Worm (Caenorhabditis elegans) whole organism, mixed stage, embryonic: ENCODE results near the gene M01F1.4.

Experiments used
- M03D4.4 ChIP-seq: sonication (generic microtip); optimal IDR thresholded peaks from 2 replicates; lab custom pipeline; 2017; ENCODE audit warnings: mild to moderate bottlenecking, missing genetic modification characterization, missing compliant biosample characterization
- bed-3 ChIP-seq: fragments of 200-800 bp; sonication (Bioruptor generic); optimal IDR thresholded peaks from 3 replicates; lab custom pipeline; 2018; ENCODE audit warnings: mild to moderate bottlenecking, missing genetic modification characterization, moderate library complexity, missing compliant biosample characterization
- blmp-1 ChIP-seq: fragments of 150-350 bp; optimal IDR thresholded peaks from 2 replicates; lab custom pipeline; 2014; ENCODE audit warnings: missing biosample characterization, missing genetic modification characterization
- ceh-39 ChIP-seq: fragments of 150-350 bp; optimal IDR thresholded peaks from 2 replicates; lab custom pipeline; 2014; ENCODE audit warnings: missing biosample characterization, missing genetic modification characterization
- ceh-43 ChIP-seq: fragments of 200-800 bp; sonication (Bioruptor generic); optimal IDR thresholded peaks from 2 replicates; lab custom pipeline; 2018; ENCODE audit warnings: mild to moderate bottlenecking, missing genetic modification characterization, moderate library complexity, missing compliant biosample characterization
- ces-1 ChIP-seq: fragments of 150-350 bp; optimal IDR thresholded peaks from 2 replicates; lab custom pipeline; 2014; ENCODE audit warnings: missing biosample characterization, missing genetic modification reagents, missing genetic modification characterization
- cnd-1 ChIP-seq: fragments of 200-800 bp; sonication (Bioruptor generic); optimal IDR thresholded peaks from 2 replicates; lab custom pipeline; 2018; ENCODE audit warnings: mild to moderate bottlenecking, missing genetic modification characterization, missing compliant biosample characterization
- drap-1 ChIP-seq: fragments of 200-800 bp; sonication (Bioruptor generic); optimal IDR thresholded peaks from 3 replicates; lab custom pipeline; 2018; ENCODE audit warnings: mild to moderate bottlenecking, missing genetic modification characterization, missing compliant biosample characterization
- elt-1 ChIP-seq: sonication (generic microtip); optimal IDR thresholded peaks from 2 replicates; lab custom pipeline; 2017; ENCODE audit warnings: missing genetic modification characterization, mild to moderate bottlenecking, missing compliant biosample characterization, antibody characterized with exemption, moderate library complexity, borderline replicate concordance; ENCODE audit not compliant: insufficient read depth
- flh-1 ChIP-seq: fragments of 200-800 bp; sonication (Bioruptor generic); optimal IDR thresholded peaks from 2 replicates; lab custom pipeline; 2018; ENCODE audit warnings: mild to moderate bottlenecking, missing genetic modification characterization, moderate library complexity, missing compliant biosample characterization
- ham-2 ChIP-seq: fragments of 200-800 bp; sonication (Bioruptor generic); optimal IDR thresholded peaks from 2 replicates; lab custom pipeline; 2018; ENCODE audit warnings: mild to moderate bottlenecking, missing genetic modification characterization, missing compliant biosample characterization
- hlh-1 ChIP-seq: fragments of 150-350 bp; optimal IDR thresholded peaks from 2 replicates; lab custom pipeline; 2014; ENCODE audit warnings: missing biosample characterization, missing genetic modification reagents, missing genetic modification characterization
- lin-13 ChIP-seq: fragments of 150-350 bp; optimal IDR thresholded peaks from 2 replicates; lab custom pipeline; 2014; ENCODE audit warnings: missing biosample characterization, missing genetic modification characterization
- lin-32 ChIP-seq: fragments of 200-800 bp; sonication (Bioruptor generic); optimal IDR thresholded peaks from 2 replicates; lab custom pipeline; 2018; ENCODE audit warnings: mild to moderate bottlenecking, missing genetic modification characterization, missing compliant biosample characterization
- lsy-2 ChIP-seq: fragments of 150-350 bp; optimal IDR thresholded peaks from 2 replicates; lab custom pipeline; 2014; ENCODE audit warnings: missing biosample characterization, missing genetic modification characterization
- mab-5 ChIP-seq: fragments of 150-350 bp; optimal IDR thresholded peaks from 2 replicates; lab custom pipeline; 2014; ENCODE audit warnings: missing biosample characterization, missing genetic modification characterization
- mep-1 ChIP-seq: fragments of 150-350 bp; optimal IDR thresholded peaks from 2 replicates; lab custom pipeline; 2017; ENCODE audit warnings: missing biosample characterization, missing genetic modification reagents, missing genetic modification characterization, inconsistent platforms
- mls-2 ChIP-seq: sonication (generic microtip); optimal IDR thresholded peaks from 2 replicates; lab custom pipeline; 2016; ENCODE audit warnings: mild to moderate bottlenecking, missing genetic modification characterization, moderate library complexity, missing compliant biosample characterization
- nhr-12 ChIP-seq: fragments of 150-350 bp; optimal IDR thresholded peaks from 2 replicates; lab custom pipeline; 2014; ENCODE audit warnings: missing biosample characterization, missing genetic modification characterization
- nhr-2 ChIP-seq: fragments of 150-350 bp; optimal IDR thresholded peaks from 2 replicates; lab custom pipeline; 2014; ENCODE audit warnings: missing biosample characterization, missing genetic modification characterization
- nhr-237 ChIP-seq: fragments of 150-350 bp; optimal IDR thresholded peaks from 2 replicates; lab custom pipeline; 2014; ENCODE audit warnings: missing biosample characterization, missing genetic modification characterization
- nhr-28 ChIP-seq: fragments of 150-350 bp; optimal IDR thresholded peaks from 2 replicates; lab custom pipeline; 2014; ENCODE audit warnings: missing biosample characterization, missing genetic modification characterization
- nhr-76 ChIP-seq: sonication (generic microtip); optimal IDR thresholded peaks from 2 replicates; lab custom pipeline; 2017; ENCODE audit warnings: missing biosample characterization, missing genetic modification characterization
- pha-4 ChIP-seq: fragments of 150-350 bp; optimal IDR thresholded peaks from 2 replicates; lab custom pipeline; 2018; ENCODE audit warnings: missing biosample characterization, missing genetic modification reagents, missing genetic modification characterization
- snpc-4 ChIP-seq: fragments of 150-350 bp; optimal IDR thresholded peaks from 2 replicates; lab custom pipeline; 2014; ENCODE audit warnings: missing biosample characterization, missing genetic modification characterization
- sptf-1 ChIP-seq: sonication (generic microtip); optimal IDR thresholded peaks from 2 replicates; lab custom pipeline; 2017; ENCODE audit warnings: mild to moderate bottlenecking, missing genetic modification characterization, moderate library complexity, missing compliant biosample characterization
- tbx-8 ChIP-seq: fragments of 200-800 bp; sonication (Bioruptor generic); optimal IDR thresholded peaks from 2 replicates; lab custom pipeline; 2018; ENCODE audit warnings: mild to moderate bottlenecking, missing genetic modification characterization, moderate library complexity, missing compliant biosample characterization
- unc-120 ChIP-seq: sonication (generic microtip); optimal IDR thresholded peaks from 2 replicates; lab custom pipeline; 2017; ENCODE audit warnings: missing genetic modification characterization, missing compliant biosample characterization; ENCODE audit not compliant: poor library complexity, severe bottlenecking
- unc-39 ChIP-seq: fragments of 150-350 bp; optimal IDR thresholded peaks from 2 replicates; lab custom pipeline; 2014; ENCODE audit warnings: missing biosample characterization, missing genetic modification characterization
- unc-62 ChIP-seq: fragments of 150-350 bp; optimal IDR thresholded peaks from 2 replicates; lab custom pipeline; 2014; ENCODE audit warnings: missing biosample characterization, missing genetic modification reagents, missing genetic modification characterization
- zip-8 ChIP-seq: fragments of 150-350 bp; optimal IDR thresholded peaks from 2 replicates; lab custom pipeline; 2014; ENCODE audit warnings: missing biosample characterization, missing genetic modification characterization
- ztf-11 ChIP-seq: fragments of 150-350 bp; optimal IDR thresholded peaks from 2 replicates; lab custom pipeline; 2014; ENCODE audit warnings: missing biosample characterization, missing genetic modification characterization

Gene M01F1.4

ce11 chrIII:3475497-3475896, 34.3 kb downstream of the M01F1.4 start, which contains the start of gene C34C12.9:
C34C12.9 (minus strand) TSS chrIII:3475512.
- TF ChIP-seq lin-13 (tag; lab: Kevin White, UChicago) (no peak), unc-39 (tag; lab: Kevin White, UChicago) (no peak), unc-120 (tag; lab: Kevin White, UChicago) (no peak), nhr-12 (tag; lab: Kevin White, UChicago) (no peak), lin-32 (no peak), hlh-1 (tag; lab: Kevin White, UChicago) (no peak)

ce11 chrIII:3475014-3475413, 34.8 kb downstream of the M01F1.4 start:
- TF ChIP-seq tbx-8 (GFP tag; lab: Kevin White, UChicago) (no peak), drap-1 (GFP tag; lab: Kevin White, UChicago) (no peak), elt-1 (tag; lab: Kevin White, UChicago) (no peak), flh-1 (GFP tag; lab: Kevin White, UChicago) (no peak), blmp-1 (tag; lab: Kevin White, UChicago) (no peak), mls-2 (tag; lab: Kevin White, UChicago) (no peak), mep-1 (tag; lab: Kevin White, UChicago) (no peak), mab-5 (tag; lab: Kevin White, UChicago) (no peak), zip-8 (tag; lab: Kevin White, UChicago) (no peak), nhr-76 (tag; lab: Kevin White, UChicago) (no peak), ceh-39 (tag; lab: Kevin White, UChicago) (no peak), sptf-1 (tag; lab: Kevin White, UChicago) (no peak), bed-3 (GFP tag; lab: Kevin White, UChicago) (no peak), ham-2 (GFP tag; lab: Kevin White, UChicago) (no peak), nhr-237 (tag; lab: Kevin White, UChicago) (no peak), nhr-28 (no peak), ces-1 (GFP tag; lab: Kevin White, UChicago) (no peak), unc-62 (GFP tag; lab: Kevin White, UChicago) (no peak)

ce11 chrIII:3471403-3472053, 38.3 kb downstream of the M01F1.4 start, which contains the start of gene rsu-1:
rsu-1 (plus strand) TSS chrIII:3472003.
- TF ChIP-seq lsy-2 = peak; percentile 60
- TF ChIP-seq ceh-39 (tag; lab: Kevin White, UChicago) = no peak
- peak; percentile 32 for TF ChIP-seq blmp-1 (tag; lab: Kevin White, UChicago)
- TF ChIP-seq lin-13 (tag; lab: Kevin White, UChicago) = no peak
- peak; percentile 48 for TF ChIP-seq pha-4 (tag; lab: Kevin White, UChicago)
- no peak for TF ChIP-seq tbx-8 (GFP tag; lab: Kevin White, UChicago)
- TF ChIP-seq unc-62 (GFP tag; lab: Kevin White, UChicago) = peak; percentile 81
- no peak for TF ChIP-seq lin-32
- TF ChIP-seq cnd-1 (tag; lab: Kevin White, UChicago) = no peak
- TF ChIP-seq snpc-4 (tag; lab: Kevin White, UChicago) = no peak
- peak; percentile 61 for TF ChIP-seq mep-1 (tag; lab: Kevin White, UChicago)
- TF ChIP-seq M03D4.4 (tag; lab: Kevin White, UChicago) = peak; percentile 42
- TF ChIP-seq mab-5 (tag; lab: Kevin White, UChicago) = no peak
- TF ChIP-seq hlh-1 (tag; lab: Kevin White, UChicago) = peak; percentile 40
- TF ChIP-seq nhr-237 (tag; lab: Kevin White, UChicago) = peak; percentile 33
- TF ChIP-seq unc-120 (tag; lab: Kevin White, UChicago) = peak; percentile 89
- no peak for TF ChIP-seq bed-3 (GFP tag; lab: Kevin White, UChicago)
- TF ChIP-seq ces-1 (GFP tag; lab: Kevin White, UChicago) = peak; percentile 18
- no peak for TF ChIP-seq nhr-76 (tag; lab: Kevin White, UChicago)
- TF ChIP-seq drap-1 (GFP tag; lab: Kevin White, UChicago) = no peak
- no peak for TF ChIP-seq ztf-11 (tag; lab: Kevin White, UChicago)
- no peak for TF ChIP-seq flh-1 (GFP tag; lab: Kevin White, UChicago)
- no peak for TF ChIP-seq nhr-2 (tag; lab: Kevin White, UChicago)
- TF ChIP-seq, all 35 proteins: peak for 10

ce11 chrIII:3470973-3471372, 38.9 kb downstream of the M01F1.4 start:
- TF ChIP-seq pha-4 (tag; lab: Kevin White, UChicago) = no peak
- no peak for TF ChIP-seq ceh-43
- TF ChIP-seq lsy-2 = no peak
- TF ChIP-seq blmp-1 (tag; lab: Kevin White, UChicago) = no peak
- no peak for TF ChIP-seq nhr-237 (tag; lab: Kevin White, UChicago)
- TF ChIP-seq ham-2 (GFP tag; lab: Kevin White, UChicago) = no peak
- TF ChIP-seq sptf-1 (tag; lab: Kevin White, UChicago) = no peak
- TF ChIP-seq nhr-28 = no peak
